Worm (Caenorhabditis elegans) whole organism, L3 larva: Measurements from ENCODE around the gene sor-1.

Source experiments
- ama-1 ChIP-seq: fragments of 150-350 bp; optimal IDR thresholded peaks from 2 replicates; lab custom pipeline; 2018
- ceh-28 ChIP-seq: fragments of 150-350 bp; optimal IDR thresholded peaks from 2 replicates; lab custom pipeline; 2014; ENCODE audit warnings: missing biosample characterization, missing genetic modification reagents, missing genetic modification characterization
- egl-5 ChIP-seq: fragments of 150-350 bp; optimal IDR thresholded peaks from 2 replicates; lab custom pipeline; 2017; ENCODE audit warnings: missing biosample characterization, missing genetic modification reagents, missing genetic modification characterization, inconsistent platforms
- elt-3 ChIP-seq, 3 experiments: fragments of 150-350 bp in 1 of 3; sonication (generic microtip) in 2 of 3; optimal IDR thresholded peaks; 2 replicates in 2 of 3; 4 replicates in 1 of 3; lab custom pipeline; 2014 to 2017; ENCODE audit warnings: missing biosample characterization in 3 of 3, missing genetic modification characterization in 3 of 3
- nhr-237 ChIP-seq: fragments of 150-350 bp; optimal IDR thresholded peaks from 2 replicates; lab custom pipeline; 2014; ENCODE audit warnings: missing biosample characterization, missing genetic modification characterization
- nhr-25 ChIP-seq: sonication (generic microtip); optimal IDR thresholded peaks from 2 replicates; lab custom pipeline; 2017; ENCODE audit warnings: missing biosample characterization, missing genetic modification characterization
- pha-4 ChIP-seq: fragments of 150-350 bp; optimal IDR thresholded peaks from 2 replicates; lab custom pipeline; 2014; ENCODE audit warnings: missing biosample characterization, missing genetic modification reagents, missing genetic modification characterization
- pqm-1 ChIP-seq: fragments of 150-350 bp; optimal IDR thresholded peaks from 2 replicates; lab custom pipeline; 2017; ENCODE audit warnings: missing biosample characterization, missing genetic modification characterization, inconsistent platforms

DNA sequence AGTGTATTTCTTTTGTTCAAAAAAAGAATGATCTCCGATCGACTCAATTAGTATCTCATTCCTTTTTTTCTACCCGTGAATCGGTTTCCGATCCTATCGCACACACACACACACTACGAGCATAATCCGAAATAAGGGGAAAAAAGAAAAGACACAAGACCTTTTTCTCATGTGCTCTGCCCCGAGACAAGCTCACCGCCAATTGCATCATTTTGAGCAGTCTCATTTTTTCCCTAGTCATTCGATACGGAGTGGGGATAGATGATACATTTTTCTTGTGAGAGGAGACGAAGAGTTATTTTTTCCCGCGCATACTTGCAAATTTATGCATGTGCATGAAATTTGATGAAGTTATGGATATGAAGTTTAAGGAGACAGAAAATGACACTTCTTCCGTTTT, 25.7 kb upstream of the sor-1 start:
- TF ChIP-seq nhr-25 (tag; lab: Kevin White, UChicago) (no peak), ama-1 (lab: Kevin White, UChicago) (no peak), egl-5 (tag; lab: Kevin White, UChicago) (no peak), pha-4 (no peak), ceh-28 (tag; lab: Kevin White, UChicago) (no peak), pqm-1 (tag; lab: Kevin White, UChicago) (no peak), nhr-237 (tag; lab: Kevin White, UChicago) (no peak), elt-3 (tag; optimal IDR thresholded peaks at IDR 0.05; lab: Kevin White, UChicago) (no peak)
